Fruit fly (Drosophila melanogaster) whole organism, embryonic: ENCODE data around the gene SuUR.

Source experiments
- Aef1 ChIP-seq: fragments of 200-800 bp; sonication (Bioruptor generic); IDR thresholded peaks from 3 replicates; pipeline ENCODE4 v1.3.6; 2022; ENCODE audit warnings: missing biosample characterization, missing genetic modification characterization
- C15 ChIP-seq: fragments of 200-800 bp; sonication (Bioruptor generic); IDR thresholded peaks from 3 replicates; pipeline ENCODE4 v1.3.6; 2022; ENCODE audit warnings: missing biosample characterization, missing genetic modification characterization
- CG11093 ChIP-seq: fragments of 200-800 bp; sonication (Bioruptor generic); IDR thresholded peaks from 3 replicates; pipeline ENCODE4 v1.3.6; 2022; ENCODE audit warnings: missing biosample characterization, missing genetic modification characterization
- CG11456 ChIP-seq: fragments of 200-800 bp; sonication (Bioruptor generic); IDR thresholded peaks from 3 replicates; pipeline ENCODE4 v1.3.6; 2022; ENCODE audit warnings: missing biosample characterization, missing genetic modification characterization
- CG12236 ChIP-seq: fragments of 200-800 bp; sonication (Bioruptor generic); optimal IDR thresholded peaks from 2 replicates; lab custom pipeline; 2016; ENCODE audit warnings: missing biosample characterization, missing genetic modification characterization
- CG13775 ChIP-seq: fragments of 200-800 bp; sonication (Bioruptor generic); optimal IDR thresholded peaks from 3 replicates; lab custom pipeline; 2017; ENCODE audit warnings: missing biosample characterization, mild to moderate bottlenecking, missing genetic modification characterization
- CG1603 ChIP-seq: fragments of 200-800 bp; sonication (Bioruptor generic); optimal IDR thresholded peaks from 2 replicates; lab custom pipeline; 2019; ENCODE audit warnings: missing biosample characterization, mild to moderate bottlenecking, missing genetic modification characterization, moderate library complexity
- CG2889 ChIP-seq: fragments of 200-800 bp; sonication (Bioruptor generic); IDR thresholded peaks from 3 replicates; pipeline ENCODE4 v1.3.6; 2022; ENCODE audit warnings: missing biosample characterization, missing genetic modification characterization
- CG31388 ChIP-seq: fragments of 200-800 bp; sonication (Bioruptor generic); optimal IDR thresholded peaks from 2 replicates; lab custom pipeline; 2016; ENCODE audit warnings: missing biosample characterization, missing genetic modification characterization
- CG32532 ChIP-seq: fragments of 200-800 bp; sonication (Bioruptor generic); IDR thresholded peaks from 2 replicates; pipeline ENCODE4 v1.3.6; 2022; ENCODE audit warnings: missing biosample characterization, missing genetic modification characterization
- CG32772 ChIP-seq: fragments of 200-800 bp; sonication (Bioruptor generic); IDR thresholded peaks from 2 replicates; pipeline ENCODE4 v1.3.6; 2022; ENCODE audit warnings: missing biosample characterization, missing genetic modification characterization
- CG34376 ChIP-seq: fragments of 200-800 bp; sonication (Bioruptor generic); optimal IDR thresholded peaks from 2 replicates; lab custom pipeline; 2018; ENCODE audit warnings: missing biosample characterization, mild to moderate bottlenecking, missing genetic modification characterization
- CG6654 ChIP-seq: fragments of 200-800 bp; sonication (Bioruptor generic); optimal IDR thresholded peaks from 2 replicates; lab custom pipeline; 2017; ENCODE audit warnings: missing biosample characterization, mild to moderate bottlenecking, missing genetic modification characterization
- CG6689 ChIP-seq: fragments of 200-800 bp; sonication (Bioruptor generic); IDR thresholded peaks from 2 replicates; pipeline ENCODE4 v1.3.6; 2022; ENCODE audit warnings: missing biosample characterization, missing genetic modification characterization
- CG7786 ChIP-seq: fragments of 200-800 bp; sonication (Bioruptor generic); optimal IDR thresholded peaks from 2 replicates; lab custom pipeline; 2016; ENCODE audit warnings: missing biosample characterization, missing genetic modification characterization
- CG9215 ChIP-seq: fragments of 200-800 bp; sonication (Bioruptor generic); IDR thresholded peaks from 2 replicates; pipeline ENCODE4 v1.3.6; 2022; ENCODE audit warnings: missing biosample characterization, missing genetic modification characterization
- CG9437 ChIP-seq: fragments of 200-800 bp; sonication (Bioruptor generic); optimal IDR thresholded peaks from 2 replicates; lab custom pipeline; 2018; ENCODE audit warnings: missing biosample characterization, mild to moderate bottlenecking, missing genetic modification characterization
- CG9797 ChIP-seq: fragments of 200-800 bp; sonication (Bioruptor generic); optimal IDR thresholded peaks from 3 replicates; lab custom pipeline; 2018; ENCODE audit warnings: missing biosample characterization, mild to moderate bottlenecking, missing genetic modification characterization
- D ChIP-seq, 2 experiments: fragments of 200-800 bp in 1 of 2; fragments of >200 bp in 1 of 2; sonication (Bioruptor generic) in 1 of 2; optimal IDR thresholded peaks; 2 replicates in 1 of 2; 3 replicates in 1 of 2; lab custom pipeline; 2017; ENCODE audit warnings: mild to moderate bottlenecking in 1 of 2, missing biosample characterization in 1 of 2, missing genetic modification characterization in 1 of 2, missing genetic modification reagents in 1 of 2
- D19B ChIP-seq: fragments of 200-800 bp; sonication (Bioruptor generic); optimal IDR thresholded peaks from 2 replicates; lab custom pipeline; 2017; ENCODE audit warnings: missing biosample characterization, mild to moderate bottlenecking, missing genetic modification characterization
- Dek ChIP-seq: fragments of 200-800 bp; sonication (Bioruptor generic); optimal IDR thresholded peaks from 3 replicates; lab custom pipeline; 2019; ENCODE audit warnings: missing biosample characterization, mild to moderate bottlenecking, missing genetic modification characterization, moderate library complexity
- ERR ChIP-seq: fragments of 200-800 bp; sonication (Bioruptor generic); optimal IDR thresholded peaks from 2 replicates; lab custom pipeline; 2016; ENCODE audit warnings: missing biosample characterization, missing genetic modification characterization
- Hr51 ChIP-seq, 2 experiments: fragments of 200-800 bp; sonication (Bioruptor generic); optimal IDR thresholded peaks; 2 replicates in 1 of 2; 3 replicates in 1 of 2; lab custom pipeline; 2016 to 2018; ENCODE audit warnings: missing biosample characterization in 2 of 2, missing genetic modification characterization in 2 of 2, mild to moderate bottlenecking in 1 of 2, moderate library complexity in 1 of 2
- Hr78 ChIP-seq, 2 experiments: fragments of 200-800 bp in 1 of 2; fragments of >200 bp in 1 of 2; sonication (Bioruptor generic) in 1 of 2; optimal IDR thresholded peaks; 2 replicates each; lab custom pipeline; 2017 to 2019; ENCODE audit warnings: missing biosample characterization in 2 of 2, missing genetic modification characterization in 2 of 2, mild to moderate bottlenecking in 1 of 2, moderate library complexity in 1 of 2
- Lpt ChIP-seq: fragments of >200 bp; optimal IDR thresholded peaks from 2 replicates; lab custom pipeline; 2018; ENCODE audit warnings: missing biosample characterization, missing genetic modification characterization
- NC2β ChIP-seq: fragments of 200-800 bp; sonication (Bioruptor generic); optimal IDR thresholded peaks from 2 replicates; lab custom pipeline; 2016; ENCODE audit warnings: missing biosample characterization, missing genetic modification characterization
- Optix ChIP-seq: fragments of 200-800 bp; sonication (Bioruptor generic); IDR thresholded peaks from 3 replicates; pipeline ENCODE4 v1.3.6; 2022; ENCODE audit warnings: missing biosample characterization, missing genetic modification characterization
- Poxn ChIP-seq: fragments of 200-800 bp; sonication (Bioruptor generic); IDR thresholded peaks from 2 replicates; pipeline ENCODE4 v1.3.6; 2022; ENCODE audit warnings: missing biosample characterization, missing genetic modification characterization
- Sox100B ChIP-seq: fragments of 200-800 bp; sonication (Bioruptor generic); optimal IDR thresholded peaks from 3 replicates; lab custom pipeline; 2018; ENCODE audit warnings: missing biosample characterization, mild to moderate bottlenecking, missing genetic modification characterization
- Sry-δ ChIP-seq: fragments of 200-800 bp; sonication (Bioruptor generic); optimal IDR thresholded peaks from 2 replicates; lab custom pipeline; 2016; ENCODE audit warnings: missing biosample characterization, missing genetic modification characterization
- al ChIP-seq: fragments of 200-800 bp; sonication (Bioruptor generic); IDR thresholded peaks from 2 replicates; pipeline ENCODE4 v1.3.6; 2022; ENCODE audit warnings: missing biosample characterization, missing genetic modification characterization
- az2 ChIP-seq: fragments of 200-800 bp; sonication (Bioruptor generic); optimal IDR thresholded peaks from 3 replicates; lab custom pipeline; 2016; ENCODE audit warnings: missing biosample characterization, missing genetic modification characterization
- bcd ChIP-seq: fragments of 200-800 bp; sonication (Bioruptor generic); optimal IDR thresholded peaks from 2 replicates; lab custom pipeline; 2017; ENCODE audit warnings: missing biosample characterization, mild to moderate bottlenecking, missing genetic modification characterization
- bowl ChIP-seq: fragments of 200-800 bp; sonication (Bioruptor generic); IDR thresholded peaks from 2 replicates; pipeline ENCODE4 v1.3.6; 2022; ENCODE audit warnings: missing biosample characterization, missing genetic modification characterization
- br ChIP-seq: fragments of >200 bp; optimal IDR thresholded peaks from 2 replicates; lab custom pipeline; 2017
- bsh ChIP-seq, 2 experiments: fragments of 200-800 bp; sonication (Bioruptor generic); optimal IDR thresholded peaks; 2 replicates each; lab custom pipeline; 2017 to 2018; ENCODE audit warnings: mild to moderate bottlenecking in 2 of 2, missing biosample characterization in 2 of 2, missing genetic modification characterization in 2 of 2, moderate library complexity in 1 of 2
- crc ChIP-seq: fragments of 200-800 bp; sonication (Bioruptor generic); optimal IDR thresholded peaks from 2 replicates; lab custom pipeline; 2016; ENCODE audit warnings: missing biosample characterization, missing genetic modification characterization
- dmrt99B ChIP-seq: fragments of 200-800 bp; sonication (Bioruptor generic); optimal IDR thresholded peaks from 2 replicates; lab custom pipeline; 2018; ENCODE audit warnings: missing biosample characterization, mild to moderate bottlenecking, missing genetic modification characterization, moderate library complexity
- ewg ChIP-seq: fragments of 200-800 bp; sonication (Bioruptor generic); optimal IDR thresholded peaks from 3 replicates; lab custom pipeline; 2017; ENCODE audit warnings: mild to moderate bottlenecking, missing biosample characterization, missing genetic modification reagents, missing genetic modification characterization
- fd96Cb ChIP-seq: fragments of 200-800 bp; sonication (Bioruptor generic); optimal IDR thresholded peaks from 2 replicates; lab custom pipeline; 2018; ENCODE audit warnings: missing biosample characterization, mild to moderate bottlenecking, missing genetic modification characterization, moderate library complexity
- gcm2 ChIP-seq: fragments of 200-800 bp; sonication (Bioruptor generic); optimal IDR thresholded peaks from 2 replicates; lab custom pipeline; 2016; ENCODE audit warnings: missing biosample characterization, missing genetic modification characterization
- gem ChIP-seq: fragments of 200-800 bp; sonication (Bioruptor generic); optimal IDR thresholded peaks from 2 replicates; lab custom pipeline; 2019; ENCODE audit warnings: missing biosample characterization, mild to moderate bottlenecking, missing genetic modification characterization, moderate library complexity
- ham ChIP-seq: fragments of 200-800 bp; sonication (Bioruptor generic); IDR thresholded peaks from 2 replicates; pipeline ENCODE4 v1.3.6; 2022; ENCODE audit warnings: missing biosample characterization, missing genetic modification characterization
- jing ChIP-seq: fragments of 200-800 bp; sonication (Bioruptor generic); optimal IDR thresholded peaks from 2 replicates; lab custom pipeline; 2018; ENCODE audit warnings: missing biosample characterization, mild to moderate bottlenecking, missing genetic modification characterization
- nerfin-2 ChIP-seq: fragments of 200-800 bp; sonication (Bioruptor generic); IDR thresholded peaks from 2 replicates; pipeline ENCODE4 v1.3.6; 2022; ENCODE audit warnings: missing biosample characterization, missing genetic modification characterization; ENCODE audit not compliant: partially characterized antibody
- oc ChIP-seq: fragments of 200-800 bp; sonication (Bioruptor generic); optimal IDR thresholded peaks from 2 replicates; lab custom pipeline; 2018; ENCODE audit warnings: missing biosample characterization, mild to moderate bottlenecking, missing genetic modification characterization, moderate library complexity
- pzg ChIP-seq: fragments of 200-800 bp; sonication (Bioruptor generic); optimal IDR thresholded peaks from 3 replicates; lab custom pipeline; 2018; ENCODE audit warnings: missing biosample characterization, mild to moderate bottlenecking, missing genetic modification characterization, moderate library complexity
- stwl ChIP-seq: fragments of 200-800 bp; sonication (Bioruptor generic); optimal IDR thresholded peaks from 3 replicates; lab custom pipeline; 2018; ENCODE audit warnings: missing biosample characterization, mild to moderate bottlenecking, missing genetic modification characterization, moderate library complexity
- tio ChIP-seq: fragments of 200-800 bp; sonication (Bioruptor generic); optimal IDR thresholded peaks from 2 replicates; lab custom pipeline; 2017; ENCODE audit warnings: missing biosample characterization, missing genetic modification characterization, inconsistent platforms
- usp ChIP-seq: fragments of >200 bp; optimal IDR thresholded peaks from 2 replicates; lab custom pipeline; 2017; ENCODE audit warnings: missing biosample characterization, missing genetic modification characterization

Gene SuUR

dm6 chr3L:11091943-11092609 lies 27.3 kb downstream of the SuUR start (continued):
- TF ChIP-seq gem (tag; lab: Kevin White, UChicago) (peak; percentile 10), bowl (GFP tag; lab: Robert Waterston, UW) (no peak), ewg (GFP tag; lab: Kevin White, UChicago) (peak; percentile 7), Hr51 (GFP tag; optimal IDR thresholded peaks at IDR 0.05; lab: Kevin White, UChicago) (peak in 1 of 2 experiments; percentile 66), CG6689 (GFP tag; lab: Robert Waterston, UW) (no peak), tio (GFP tag; lab: Kevin White, UChicago) (no peak), CG6654 (peak; percentile 14), nerfin-2 (GFP tag; lab: Robert Waterston, UW) (no peak), Poxn (no peak), bcd (GFP tag; lab: Kevin White, UChicago) (peak; percentile 43), Sox100B (GFP tag; lab: Kevin White, UChicago) (peak; percentile 14), CG12236 (GFP tag; lab: Kevin White, UChicago) (peak; percentile 4), ham (GFP tag; lab: Robert Waterston, UW) (no peak), jing (GFP tag; lab: Kevin White, UChicago) (no peak), Hr78 (GFP tag; optimal IDR thresholded peaks at IDR 0.05; lab: Kevin White, UChicago) (no peak), Dek (tag; lab: Kevin White, UChicago) (peak; percentile 2), CG7786 (GFP tag; lab: Kevin White, UChicago) (peak; percentile 31), al (GFP tag; lab: Robert Waterston, UW) (no peak), CG34376 (GFP tag; lab: Kevin White, UChicago) (no peak), gcm2 (no peak), stwl (tag; lab: Kevin White, UChicago) (peak; percentile 85), CG32772 (no peak), az2 (GFP tag; lab: Kevin White, UChicago) (peak; percentile 27), D19B (GFP tag; lab: Kevin White, UChicago) (no peak), NC2β (peak; percentile 60), br (lab: Kevin White, UChicago) (no peak), Aef1 (GFP tag; lab: Robert Waterston, UW) (no peak; the same call in 2 of the 3 replicates), CG1603 (tag; lab: Kevin White, UChicago) (peak; percentile 32), CG11093 (GFP tag; lab: Robert Waterston, UW) (no peak), CG31388 (no peak), Sry-δ (GFP tag; lab: Kevin White, UChicago) (peak; percentile 53), CG13775 (peak; percentile 7), usp (GFP tag; lab: Kevin White, UChicago) (no peak), CG2889 (GFP tag; lab: Robert Waterston, UW) (no peak), CG9437 (GFP tag; lab: Kevin White, UChicago) (peak; percentile 40), oc (tag; lab: Kevin White, UChicago) (peak; percentile 62), Lpt (GFP tag; lab: Kevin White, UChicago) (no peak), CG9797 (no peak), bsh (GFP tag; optimal IDR thresholded peaks at IDR 0.05; lab: Kevin White, UChicago) (peak in 1 of 2 experiments; percentile 34), CG11456 (GFP tag; lab: Robert Waterston, UW) (peak; percentile 67; the same call in 2 of the 3 replicates), crc (GFP tag; lab: Kevin White, UChicago) (peak; percentile 22), fd96Cb (tag; lab: Kevin White, UChicago) (no peak), CG9215 (GFP tag; lab: Robert Waterston, UW) (0 out of 2 replicates have a peak, but pooled peaks have one; percentile 6), dmrt99B (tag; lab: Kevin White, UChicago) (no peak), CG32532 (GFP tag; lab: Robert Waterston, UW) (0 out of 2 replicates have a peak, but pooled peaks have one; percentile 43), ERR (peak; percentile 64), pzg (GFP tag; lab: Kevin White, UChicago) (peak; percentile 41), D (optimal IDR thresholded peaks at IDR 0.05; lab: Kevin White, UChicago) (no peak), D (GFP tag; optimal IDR thresholded peaks at IDR 0.05; lab: Kevin White, UChicago) (peak; percentile 5), Optix (GFP tag; lab: Robert Waterston, UW) (no peak), C15 (GFP tag; lab: Robert Waterston, UW) (no peak)
